Worm (Caenorhabditis elegans): ENCODE measurements around the gene fbxb-64.

- TF ChIP-seq unc-130 (GFP tag; optimal IDR thresholded peaks at IDR 0.05), result no peak
- no peak for TF ChIP-seq sea-2 (GFP tag; IDR thresholded peaks at IDR 0.05)
- no peak for TF ChIP-seq hlh-12 (tag; optimal IDR thresholded peaks at IDR 0.05)
- TF ChIP-seq Y56A3A.18 (GFP tag; IDR thresholded peaks at IDR 0.05), result no peak
- TF ChIP-seq C17E4.6 (GFP tag; IDR thresholded peaks at IDR 0.05), result no peak
- TF ChIP-seq lin-35 (GFP tag; optimal IDR thresholded peaks at IDR 0.05), result no peak
- TF ChIP-seq lin-40 (tag; optimal IDR thresholded peaks at IDR 0.05), result no peak
- no peak for TF ChIP-seq ztf-25 (GFP tag; IDR thresholded peaks at IDR 0.05)
- no peak for TF ChIP-seq hmg-20 (GFP tag; IDR thresholded peaks at IDR 0.05)
- no peak for TF ChIP-seq F23B12.7 (tag; optimal IDR thresholded peaks at IDR 0.05; ENCODE audit: insufficient read depth)
- no peak for TF ChIP-seq F49E8.2 (tag; optimal IDR thresholded peaks at IDR 0.05; ENCODE audit: insufficient read depth)
- no peak for TF ChIP-seq egl-44 (GFP tag; IDR thresholded peaks at IDR 0.05)
- TF ChIP-seq repo-1 (tag; optimal IDR thresholded peaks at IDR 0.05), result no peak
- TF ChIP-seq ama-1 (optimal IDR thresholded peaks at IDR 0.05), result no peak
- TF ChIP-seq ama-1 (GFP tag; optimal IDR thresholded peaks at IDR 0.05), result no peak
These were observed 12.4 kb downstream of the fbxb-64 start for ce11 chrV:19325436-19325835.

All from whole organism, young adult.